Worm (Caenorhabditis elegans) whole organism, dauer: Measurements from ENCODE around the gene B0507.5.
"Not testable (repeated sequence)": the region's sequence is repeated elsewhere in the genome, so short reads cannot be mapped to it uniquely, and the experiment has no call there.

Experiments used
- unc-62 ChIP-seq: sonication (generic microtip); optimal IDR thresholded peaks from 2 replicates; lab custom pipeline; 2017; ENCODE audit warnings: missing biosample characterization, missing genetic modification reagents, missing genetic modification characterization

Gene B0507.5

DNA sequence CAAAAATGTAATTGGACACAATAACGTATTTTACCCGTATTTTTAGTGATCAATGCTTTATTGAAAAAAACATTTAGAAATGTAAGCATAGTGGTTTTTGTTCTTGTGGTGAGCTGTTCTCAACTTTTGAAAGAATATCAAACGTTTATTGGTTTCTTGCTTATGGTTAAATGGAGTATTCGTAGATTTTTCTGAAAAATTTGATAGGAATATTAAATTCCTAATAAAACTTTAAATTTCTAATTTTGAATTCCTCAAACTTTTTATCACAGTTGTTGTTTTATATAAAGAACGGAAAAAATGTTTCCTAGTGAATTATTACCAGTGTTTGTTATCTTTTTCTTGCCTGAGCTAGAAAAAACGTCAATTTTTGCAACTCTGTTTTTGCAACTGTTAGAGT lies at the start of gene B0507.5:
Gene B0507.5, plus strand, starts transcription at position 301 of the 400 bp plus-strand sequence.
- TF ChIP-seq unc-62, result no peak

DNA sequence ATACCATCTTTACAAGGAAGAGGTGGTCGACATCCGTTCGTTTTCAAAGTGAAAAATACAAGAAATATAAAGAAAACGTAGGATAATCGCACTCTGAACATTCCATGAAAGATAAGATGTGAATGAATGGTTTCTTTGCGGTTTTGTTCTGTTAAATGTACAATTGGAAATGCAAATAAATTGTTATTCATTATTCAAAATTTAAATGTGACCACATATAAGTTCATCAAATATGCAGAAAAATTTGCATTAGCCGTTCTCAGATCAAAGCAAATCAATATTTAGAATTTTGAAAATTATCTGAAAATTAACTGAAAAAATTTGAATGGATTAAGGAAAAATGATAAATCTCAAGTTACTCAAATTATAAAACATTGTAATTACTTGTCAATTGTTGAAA lies 41.6 kb upstream of the B0507.5 start, which contains the start of gene ZC178.2:
Gene ZC178.2, minus strand, starts transcription at position 101 of the 400 bp plus-strand sequence.
- no peak for TF ChIP-seq unc-62

ce11 chrV:8716175-8716574 lies 37.3 kb upstream of the B0507.5 start, which contains the start of gene glr-5:
TSS of gene glr-5 (plus strand) at chrV:8716495.
- no peak for TF ChIP-seq unc-62

- TF ChIP-seq unc-62, result no peak
Observed at ce11 chrV:8718399-8718798, 35.1 kb upstream of the B0507.5 start.

DNA sequence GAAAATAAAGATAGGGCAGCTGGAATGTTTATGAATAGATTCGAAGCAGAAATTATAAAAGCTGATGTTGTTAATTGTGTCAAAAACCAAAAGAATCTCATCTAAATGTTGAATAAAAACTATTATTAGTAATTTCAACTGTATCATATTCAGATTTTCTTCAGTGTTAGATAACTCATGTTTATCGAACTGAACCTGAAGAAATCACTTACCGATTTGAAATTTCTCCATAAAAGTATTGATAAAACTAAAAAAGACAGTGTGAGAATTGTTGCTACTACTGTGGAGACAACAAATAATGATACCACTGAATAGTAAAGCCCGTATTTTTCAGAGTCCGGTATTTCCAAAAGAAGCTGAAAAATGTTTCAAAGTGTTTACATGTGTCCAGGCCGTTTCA lies 31.3 kb upstream of the B0507.5 start, which contains the start of gene ZC196.8:
Gene ZC196.8, minus strand, starts transcription at position 101 of the 400 bp plus-strand sequence.
- TF ChIP-seq unc-62, result not testable (repeated sequence)

DNA sequence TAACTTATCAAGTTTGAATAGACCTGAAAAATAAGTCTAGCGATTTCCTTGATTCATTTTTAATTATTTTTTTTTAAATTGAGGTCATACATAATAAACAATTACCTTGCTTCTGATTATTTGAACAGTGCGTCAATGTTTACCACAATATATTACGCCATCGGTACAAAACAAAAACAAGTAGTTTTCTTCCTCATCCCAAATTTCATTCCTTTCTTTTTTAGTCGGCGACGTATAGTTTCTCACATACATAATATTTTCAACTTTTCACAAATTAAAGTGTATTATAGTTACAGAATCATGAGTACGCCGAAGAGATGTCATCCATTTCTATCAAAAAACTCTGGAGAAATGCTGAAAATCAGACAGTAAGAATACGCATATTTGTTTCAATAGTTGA lies 27.3 kb upstream of the B0507.5 start, which contains the start of gene droe-8:
Gene droe-8, plus strand, starts transcription at position 301 of the 400 bp plus-strand sequence.
- not testable (repeated sequence) for TF ChIP-seq unc-62

- TF ChIP-seq unc-62, result no peak
Observed at ce11 chrV:8727077-8727476, 26.4 kb upstream of the B0507.5 start, which contains the start of gene ZC196.9. TSS of gene ZC196.9 (minus strand) at chrV:8727177.

DNA sequence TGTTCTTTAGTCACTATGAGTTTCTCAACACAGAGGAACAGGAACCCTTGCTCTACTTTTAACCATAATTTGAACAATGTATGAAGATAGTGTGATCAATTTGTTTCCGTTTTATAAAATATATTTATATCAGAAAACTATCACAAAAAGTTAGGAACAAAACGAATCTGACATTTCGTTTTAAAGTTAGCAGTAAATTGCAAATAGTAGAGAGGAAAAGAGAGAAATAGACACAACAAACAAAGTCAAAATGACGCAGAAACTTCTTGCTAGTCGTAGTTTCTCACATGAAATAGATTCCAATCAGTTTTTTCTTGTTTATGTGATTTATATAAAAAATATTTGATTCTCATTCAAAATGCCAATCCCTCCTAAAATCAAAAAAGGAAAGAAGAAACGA lies 24.4 kb upstream of the B0507.5 start, which contains the start of gene ZC196.5:
Gene ZC196.5, plus strand, starts transcription at position 301 of the 400 bp plus-strand sequence.
- TF ChIP-seq unc-62, result no peak

DNA sequence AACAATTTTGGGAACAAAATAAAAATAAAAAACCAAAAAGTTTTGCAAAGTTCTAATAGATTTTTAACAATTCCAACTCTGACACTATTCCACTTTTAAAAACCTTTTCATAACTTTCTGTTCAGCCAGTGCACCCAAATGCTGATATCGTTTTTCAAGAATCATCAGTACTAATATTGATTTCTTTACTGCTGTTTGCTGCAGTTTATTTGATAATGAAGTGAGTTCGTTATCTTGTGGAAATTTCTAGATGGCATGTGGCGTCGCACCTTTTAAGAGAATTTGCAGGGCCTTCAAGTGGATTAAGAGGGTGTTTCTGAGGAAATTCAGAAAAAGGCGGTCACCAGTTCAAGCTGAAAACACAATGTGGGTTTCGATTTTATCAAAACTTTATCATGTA lies 22.5 kb upstream of the B0507.5 start:
- no peak for TF ChIP-seq unc-62

DNA sequence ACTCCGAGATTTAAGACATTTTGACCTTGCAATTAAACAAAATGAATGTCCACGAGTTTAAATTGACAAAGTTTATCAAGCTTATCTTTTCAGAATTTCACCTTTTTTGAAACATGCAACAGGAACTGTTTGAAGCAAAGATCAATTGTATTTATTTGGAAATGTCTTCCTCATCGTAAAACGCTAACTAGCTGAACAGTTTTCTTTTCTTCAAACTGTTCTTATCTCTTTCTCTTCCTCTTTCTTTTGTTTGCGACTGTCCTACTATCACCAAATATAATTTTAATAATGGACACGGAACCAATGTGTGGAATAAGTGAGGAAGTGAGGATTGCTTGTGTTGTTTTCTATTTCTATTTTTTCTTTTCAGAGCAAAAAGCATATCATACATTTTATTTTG lies 20.6 kb upstream of the B0507.5 start, which contains the start of gene ZC196.4:
Gene ZC196.4, plus strand, starts transcription at position 173 of the 400 bp plus-strand sequence.
- TF ChIP-seq unc-62, result no peak

DNA sequence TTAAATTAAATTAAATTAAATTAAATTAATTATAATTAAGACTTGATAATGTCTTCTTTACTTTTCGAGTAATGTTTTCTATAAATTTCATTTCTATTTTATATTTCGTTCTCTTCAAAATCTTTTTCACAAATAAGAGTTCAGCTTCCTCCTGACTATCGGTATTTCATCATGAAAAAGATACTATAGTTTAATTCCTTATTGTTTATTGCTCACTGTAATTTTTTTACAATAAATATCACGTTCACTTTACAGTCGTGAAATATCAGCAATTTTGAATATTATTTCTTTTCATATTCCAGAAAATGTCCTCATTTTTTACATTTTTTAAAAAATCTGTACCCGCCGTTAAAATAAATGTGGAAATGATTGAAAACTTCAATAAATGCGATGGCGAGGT lies 17.1 kb upstream of the B0507.5 start, which contains the start of gene ZC196.3:
Gene ZC196.3, plus strand, starts transcription at position 301 of the 400 bp plus-strand sequence.
- no peak for TF ChIP-seq unc-62

DNA sequence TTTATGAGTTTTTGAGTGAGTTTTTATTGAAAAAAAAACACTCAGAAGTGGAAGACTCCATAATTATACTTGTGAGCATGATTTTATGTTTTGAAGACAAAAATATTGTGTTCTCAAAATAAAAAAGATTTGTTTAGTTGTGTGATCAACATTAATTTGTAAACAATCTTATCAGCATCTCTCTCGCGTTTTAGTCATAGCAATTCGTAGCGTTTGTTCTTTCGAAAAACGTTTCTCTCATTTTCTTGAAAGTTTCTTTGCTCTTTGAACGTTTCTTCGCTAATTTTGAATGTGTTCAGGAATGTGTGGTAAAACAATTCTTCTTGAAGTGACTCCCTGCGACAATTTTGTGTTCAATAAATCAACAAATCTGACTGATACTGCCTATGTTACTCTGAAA lies 14.4 kb upstream of the B0507.5 start, which contains the start of gene ZC196.2:
Gene ZC196.2, plus strand, starts transcription at position 301 of the 400 bp plus-strand sequence.
- no peak for TF ChIP-seq unc-62

- no peak for TF ChIP-seq unc-62
Observed at ce11 chrV:8745858-8746257, 7.6 kb upstream of the B0507.5 start, which contains the start of gene B0507.6. TSS of gene B0507.6 (plus strand) at chrV:8746158.

- no peak for TF ChIP-seq unc-62
Observed at ce11 chrV:8754670-8755069, 1.2 kb downstream of the B0507.5 start, which contains the start of gene B0507.4. TSS of gene B0507.4 (plus strand) at chrV:8754970.

- TF ChIP-seq unc-62, result no peak
Observed at ce11 chrV:8758618-8759017, 5.1 kb downstream of the B0507.5 start, which contains the start of gene B0507.7. TSS of gene B0507.7 (minus strand) at chrV:8758718.

DNA sequence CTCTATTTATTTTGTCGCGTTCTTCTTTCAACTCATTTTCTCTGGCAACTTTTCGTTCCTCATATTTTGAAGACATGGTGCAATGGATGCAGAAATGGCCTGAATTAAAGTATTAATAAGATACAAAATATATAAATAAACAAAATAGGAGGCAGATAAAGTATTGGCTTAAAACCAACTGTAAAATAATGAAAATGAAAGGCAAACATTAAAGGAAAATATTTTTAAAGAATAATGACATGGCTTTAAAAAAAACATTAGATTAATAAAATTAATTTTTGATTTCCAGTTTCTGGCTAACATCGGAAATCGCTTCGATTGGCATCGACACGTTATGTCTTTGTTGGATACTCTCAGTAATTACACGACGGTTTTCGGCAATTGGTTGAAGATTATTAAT lies 6.9 kb downstream of the B0507.5 start, which contains the start of gene ddn-1:
Gene ddn-1, minus strand, starts transcription at position 101 of the 400 bp plus-strand sequence.
- TF ChIP-seq unc-62, result no peak

- TF ChIP-seq unc-62, result no peak
Observed at ce11 chrV:8762861-8763260, 9.4 kb downstream of the B0507.5 start, which contains the start of gene B0507.8. TSS of gene B0507.8 (minus strand) at chrV:8762961.

- no peak for TF ChIP-seq unc-62
Observed at ce11 chrV:8765938-8766337, 12.4 kb downstream of the B0507.5 start, which contains the start of gene B0507.9. TSS of gene B0507.9 (minus strand) at chrV:8766038.
